Worm (Caenorhabditis elegans): ENCODE measurements around the gene fipr-20.

fipr-20 gene

DNA sequence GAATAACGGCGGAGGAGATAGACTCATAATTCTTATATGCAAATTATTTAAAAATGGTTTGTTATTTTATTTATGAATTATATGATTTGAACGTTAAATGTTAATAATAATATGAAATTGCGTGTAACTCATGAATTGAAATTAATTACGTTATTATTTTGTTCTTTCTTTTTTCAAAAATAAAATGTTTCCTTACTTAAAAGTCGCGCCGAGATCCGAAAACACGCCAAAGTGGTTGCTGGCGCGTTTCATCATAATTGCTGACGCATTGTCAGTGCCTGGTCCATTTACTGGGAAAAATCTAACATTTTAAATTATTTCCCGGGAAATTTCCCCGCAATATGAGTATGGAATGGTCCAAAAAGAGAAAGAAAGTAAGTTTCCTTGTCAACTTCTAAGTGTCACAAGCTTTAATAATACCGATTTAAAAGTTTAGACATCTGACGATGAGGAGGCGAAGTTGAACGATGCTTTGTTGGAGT is 37.3 kb upstream of the fipr-20 start, which contains the start of the genes C07H6.9 and sap-140 (continued):
- peak; percentile 73 for TF ChIP-seq dve-1 (tag; optimal IDR thresholded peaks at IDR 0.05; ENCODE audit: insufficient read depth)
- TF ChIP-seq rbr-2 (tag; optimal IDR thresholded peaks at IDR 0.05) = peak; percentile 59
- peak; percentile 72 for TF ChIP-seq mep-1 (tag; optimal IDR thresholded peaks at IDR 0.05)
- TF ChIP-seq mes-2 (tag; optimal IDR thresholded peaks at IDR 0.05; ENCODE audit: poor library complexity, severe bottlenecking) = peak; percentile 90
- peak in 1 of 2 experiments; percentile 15 for TF ChIP-seq daf-16 (GFP tag; optimal IDR thresholded peaks at IDR 0.05)
- peak; percentile 47 for TF ChIP-seq daf-16 (tag; optimal IDR thresholded peaks at IDR 0.05)
- TF ChIP-seq arid-1 (GFP tag; conservative IDR thresholded peaks at IDR 0.05) = 0 out of 2 replicates have a peak, but pooled peaks have one; percentile 36
- TF ChIP-seq Y48G9A.11 (GFP tag; IDR thresholded peaks at IDR 0.05) = no peak
- TF ChIP-seq T20F7.1 (GFP tag; optimal IDR thresholded peaks at IDR 0.05) = peak; percentile 61
- TF ChIP-seq nhr-11 (tag; optimal IDR thresholded peaks at IDR 0.05) = no peak
- no peak for TF ChIP-seq sdz-12 (GFP tag; optimal IDR thresholded peaks at IDR 0.05)
- no peak for TF ChIP-seq nhr-25 (tag; optimal IDR thresholded peaks at IDR 0.05; ENCODE audit: borderline replicate concordance, insufficient read depth)
- TF ChIP-seq nhr-102 (tag; optimal IDR thresholded peaks at IDR 0.05) = peak; percentile 66
- TF ChIP-seq hlh-11 (tag; optimal IDR thresholded peaks at IDR 0.05) = peak; percentile 62
- TF ChIP-seq ctbp-1 (GFP tag; IDR thresholded peaks at IDR 0.05) = no peak
- TF ChIP-seq nhr-111 (GFP tag; optimal IDR thresholded peaks at IDR 0.05) = no peak
- TF ChIP-seq dmd-9 (GFP tag; IDR thresholded peaks at IDR 0.05) = no peak
- peak; percentile 56; the same call in 1 of the 2 replicates for TF ChIP-seq hmg-1.1 (GFP tag; IDR thresholded peaks at IDR 0.05)
- TF ChIP-seq F44E2.7 (GFP tag; IDR thresholded peaks at IDR 0.05) = no peak
- no peak for TF ChIP-seq aly-2 (tag; optimal IDR thresholded peaks at IDR 0.05)
- TF ChIP-seq fkh-10 (GFP tag; optimal IDR thresholded peaks at IDR 0.05) = peak; percentile 15
- peak; percentile 53 for TF ChIP-seq dmd-6 (GFP tag; IDR thresholded peaks at IDR 0.05)
- TF ChIP-seq attf-4 (tag; optimal IDR thresholded peaks at IDR 0.05) = no peak
- no peak for TF ChIP-seq daf-8 (GFP tag; IDR thresholded peaks at IDR 0.05)
- TF ChIP-seq Y5F2A.4 (GFP tag; optimal IDR thresholded peaks at IDR 0.05) = no peak
- TF ChIP-seq nhr-6 (tag; optimal IDR thresholded peaks at IDR 0.05) = peak; percentile 66
- TF ChIP-seq ceh-44 (GFP tag; IDR thresholded peaks at IDR 0.05) = no peak
- TF ChIP-seq nhr-237 (tag; optimal IDR thresholded peaks at IDR 0.05) = no peak
- no peak for TF ChIP-seq snpc-4 (tag; optimal IDR thresholded peaks at IDR 0.05)
- peak; percentile 71 for TF ChIP-seq hlh-30 (tag; optimal IDR thresholded peaks at IDR 0.05; ENCODE audit: insufficient read depth)
- peak in 1 of 2 experiments; percentile 34 for TF ChIP-seq hif-1 (tag; optimal IDR thresholded peaks at IDR 0.05)
- peak; percentile 74 for TF ChIP-seq lin-38 (GFP tag; IDR thresholded peaks at IDR 0.05)
- TF ChIP-seq lin-39 (tag; optimal IDR thresholded peaks at IDR 0.05) = no peak
- 0 out of 2 replicates have a peak, but pooled peaks have one; percentile 26 for TF ChIP-seq zfp-3 (GFP tag; conservative IDR thresholded peaks at IDR 0.05)
- no peak for TF ChIP-seq daf-12 (tag; optimal IDR thresholded peaks at IDR 0.05)
- TF ChIP-seq unc-130 (GFP tag; optimal IDR thresholded peaks at IDR 0.05) = no peak
- no peak for TF ChIP-seq nhr-77 (tag; optimal IDR thresholded peaks at IDR 0.05)
- no peak for TF ChIP-seq cey-2 (tag; optimal IDR thresholded peaks at IDR 0.05; ENCODE audit: borderline replicate concordance, insufficient read depth)
- no peak for TF ChIP-seq ceh-82 (tag; optimal IDR thresholded peaks at IDR 0.05)
- TF ChIP-seq dpl-1 (GFP tag; optimal IDR thresholded peaks at IDR 0.05) = peak; percentile 95
- no peak for TF ChIP-seq gei-8 (GFP tag; optimal IDR thresholded peaks at IDR 0.05)
- peak; percentile 24 for TF ChIP-seq ces-1 (GFP tag; optimal IDR thresholded peaks at IDR 0.05)
- TF ChIP-seq nhr-76 (tag; optimal IDR thresholded peaks at IDR 0.05) = no peak
- 0 out of 2 replicates have a peak, but pooled peaks have one; percentile 24 for TF ChIP-seq pha-4 (GFP tag; IDR thresholded peaks at IDR 0.05)
- TF ChIP-seq pha-4 (tag; optimal IDR thresholded peaks at IDR 0.05) = no peak

Measured in whole organism, L4 larva.